Worm (Caenorhabditis elegans) whole organism, L4 larva: ENCODE measurements around the gene pdzd-8.

Experiments
- F26F4.8 ChIP-seq: fragments of 200-800 bp; sonication (Bioruptor generic); conservative IDR thresholded peaks from 2 replicates; pipeline ENCODE4 v1.3.6; 2022; ENCODE audit warnings: missing genetic modification characterization, missing compliant biosample characterization
- F44E2.7 ChIP-seq: fragments of 200-800 bp; sonication (Bioruptor generic); IDR thresholded peaks from 2 replicates; pipeline ENCODE4 v2.1.2; 2022; ENCODE audit warnings: missing genetic modification characterization, missing compliant biosample characterization
- F49E8.2 ChIP-seq: sonication (generic microtip); optimal IDR thresholded peaks from 2 replicates; lab custom pipeline; 2016; ENCODE audit warnings: missing compliant biosample characterization, mild to moderate bottlenecking, missing genetic modification characterization, borderline replicate concordance
- T20F7.1 ChIP-seq: fragments of 200-800 bp; sonication (Bioruptor generic); optimal IDR thresholded peaks from 2 replicates; lab custom pipeline; 2018; ENCODE audit warnings: mild to moderate bottlenecking, missing genetic modification characterization, missing compliant biosample characterization
- Y48G9A.11 ChIP-seq: fragments of 200-800 bp; sonication (Bioruptor generic); IDR thresholded peaks from 2 replicates; pipeline ENCODE4 v1.3.6; 2022; ENCODE audit warnings: missing genetic modification reagents, missing genetic modification characterization, missing compliant biosample characterization
- ZK337.2 ChIP-seq: fragments of 200-800 bp; sonication (Bioruptor generic); IDR thresholded peaks from 2 replicates; pipeline ENCODE4 v1.3.6; 2022; ENCODE audit warnings: missing genetic modification reagents, missing genetic modification characterization, missing compliant biosample characterization
- aha-1 ChIP-seq: fragments of 150-350 bp; peaks from one replicate; lab custom pipeline; 2014; ENCODE audit warnings: missing biosample characterization, missing genetic modification characterization
- aly-2 ChIP-seq: sonication (generic microtip); optimal IDR thresholded peaks from 2 replicates; lab custom pipeline; 2018; ENCODE audit warnings: missing biosample characterization, missing genetic modification characterization
- attf-4 ChIP-seq: sonication (generic microtip); optimal IDR thresholded peaks from 3 replicates; lab custom pipeline; 2017; ENCODE audit warnings: missing biosample characterization, missing genetic modification characterization
- ceh-20 ChIP-seq: fragments of 200-800 bp; sonication (Bioruptor generic); IDR thresholded peaks from 2 replicates; pipeline ENCODE4 v1.3.6; 2022; ENCODE audit warnings: missing genetic modification reagents, missing genetic modification characterization, missing compliant biosample characterization
- ceh-82 ChIP-seq: sonication (generic microtip); optimal IDR thresholded peaks from 2 replicates; lab custom pipeline; 2017; ENCODE audit warnings: missing biosample characterization, missing genetic modification characterization
- ces-1 ChIP-seq: fragments of 150-350 bp; sonication (generic microtip); optimal IDR thresholded peaks from 4 replicates; lab custom pipeline; 2014; ENCODE audit warnings: missing biosample characterization, missing genetic modification reagents, missing genetic modification characterization
- ctbp-1 ChIP-seq: fragments of 200-800 bp; sonication (Bioruptor generic); IDR thresholded peaks from 2 replicates; pipeline ENCODE4 v1.3.6; 2022; ENCODE audit warnings: missing genetic modification reagents, missing genetic modification characterization, missing compliant biosample characterization
- daf-8 ChIP-seq: fragments of 200-800 bp; sonication (Bioruptor generic); IDR thresholded peaks from 2 replicates; pipeline ENCODE4 v1.3.6; 2022; ENCODE audit warnings: missing genetic modification characterization, missing compliant biosample characterization
- dmd-6 ChIP-seq: fragments of 200-800 bp; sonication (Bioruptor generic); IDR thresholded peaks from 2 replicates; pipeline ENCODE4 v1.3.6; 2022; ENCODE audit warnings: missing genetic modification reagents, missing genetic modification characterization, missing compliant biosample characterization
- dmd-8 ChIP-seq: fragments of 200-800 bp; sonication (Bioruptor generic); IDR thresholded peaks from 2 replicates; pipeline ENCODE4 v1.3.6; 2022; ENCODE audit warnings: missing genetic modification characterization, missing compliant biosample characterization
- duxl-1 ChIP-seq: sonication (generic microtip); optimal IDR thresholded peaks from 2 replicates; lab custom pipeline; 2016; ENCODE audit warnings: mild to moderate bottlenecking, missing genetic modification characterization, moderate library complexity, missing compliant biosample characterization; ENCODE audit not compliant: poor library complexity
- dve-1 ChIP-seq: sonication (generic microtip); optimal IDR thresholded peaks from 2 replicates; lab custom pipeline; 2017; ENCODE audit warnings: antibody characterized with exemption, mild to moderate bottlenecking, missing genetic modification characterization, missing compliant biosample characterization; ENCODE audit not compliant: insufficient read depth
- hif-1 ChIP-seq, 2 experiments: sonication (generic microtip); optimal IDR thresholded peaks; 2 replicates each; lab custom pipeline; 2016 to 2017; ENCODE audit warnings: missing compliant biosample characterization in 2 of 2, missing genetic modification characterization in 2 of 2, missing genetic modification reagents in 2 of 2, missing genotype in 2 of 2, mild to moderate bottlenecking in 1 of 2
- lin-1 ChIP-seq: fragments of 200-800 bp; sonication (Bioruptor generic); IDR thresholded peaks from 2 replicates; pipeline ENCODE4 v1.3.6; 2022; ENCODE audit warnings: missing genetic modification reagents, missing genetic modification characterization, missing compliant biosample characterization
- lin-39 ChIP-seq: fragments of 150-350 bp; optimal IDR thresholded peaks from 2 replicates; lab custom pipeline; 2014; ENCODE audit warnings: missing biosample characterization, missing genetic modification reagents, missing genetic modification characterization
- lir-3 ChIP-seq: sonication (generic microtip); optimal IDR thresholded peaks from 2 replicates; lab custom pipeline; 2016; ENCODE audit warnings: mild to moderate bottlenecking, missing genetic modification characterization, missing compliant biosample characterization
- lsy-2 ChIP-seq, 2 experiments: fragments of 150-350 bp in 1 of 2; sonication (generic microtip) in 1 of 2; optimal IDR thresholded peaks; 2 replicates each; lab custom pipeline; 2014 to 2017; ENCODE audit warnings: missing biosample characterization in 2 of 2, missing genetic modification characterization in 2 of 2
- madf-5 ChIP-seq, 2 experiments: fragments of 200-800 bp; sonication (Bioruptor generic); IDR thresholded peaks; 2 replicates each; pipeline ENCODE4 v1.3.6; 2022; ENCODE audit warnings: missing compliant biosample characterization in 2 of 2, missing genetic modification characterization in 2 of 2
- madf-9 ChIP-seq: fragments of 200-800 bp; sonication (Bioruptor generic); conservative IDR thresholded peaks from 2 replicates; pipeline ENCODE4 v1.3.6; 2022; ENCODE audit warnings: missing genetic modification reagents, missing genetic modification characterization, missing compliant biosample characterization
- mdl-1 ChIP-seq, 2 experiments: fragments of 150-350 bp in 1 of 2; sonication (generic microtip) in 1 of 2; optimal IDR thresholded peaks; 2 replicates each; lab custom pipeline; 2014 to 2017; ENCODE audit warnings: missing biosample characterization in 2 of 2, missing genetic modification characterization in 2 of 2
- mep-1 ChIP-seq: fragments of 150-350 bp; sonication (generic microtip); optimal IDR thresholded peaks from 3 replicates; lab custom pipeline; 2014; ENCODE audit warnings: missing biosample characterization, missing genetic modification characterization
- mxl-2 ChIP-seq: fragments of 200-800 bp; sonication (Bioruptor generic); conservative IDR thresholded peaks from 2 replicates; pipeline ENCODE4 v1.3.6; 2022; ENCODE audit warnings: missing genetic modification reagents, missing genetic modification characterization, missing compliant biosample characterization
- mxl-3 ChIP-seq: fragments of 200-800 bp; sonication (Bioruptor generic); optimal IDR thresholded peaks from 2 replicates; lab custom pipeline; 2018; ENCODE audit warnings: mild to moderate bottlenecking, missing genetic modification characterization, missing compliant biosample characterization
- nhr-102 ChIP-seq: sonication (generic microtip); optimal IDR thresholded peaks from 2 replicates; lab custom pipeline; 2016; ENCODE audit warnings: mild to moderate bottlenecking, missing genetic modification characterization, moderate library complexity, missing compliant biosample characterization
- nhr-111 ChIP-seq: fragments of 200-800 bp; sonication (Bioruptor generic); optimal IDR thresholded peaks from 2 replicates; lab custom pipeline; 2018; ENCODE audit warnings: mild to moderate bottlenecking, missing genetic modification characterization, missing compliant biosample characterization
- nhr-25 ChIP-seq: sonication (generic microtip); optimal IDR thresholded peaks from 2 replicates; lab custom pipeline; 2017; ENCODE audit warnings: missing genetic modification characterization, mild to moderate bottlenecking, missing compliant biosample characterization, antibody characterized with exemption, moderate library complexity, borderline replicate concordance; ENCODE audit not compliant: insufficient read depth
- nhr-28 ChIP-seq: fragments of 150-350 bp; optimal IDR thresholded peaks from 2 replicates; lab custom pipeline; 2014; ENCODE audit warnings: missing biosample characterization, missing genetic modification characterization
- nhr-48 ChIP-seq: sonication (generic microtip); optimal IDR thresholded peaks from 2 replicates; lab custom pipeline; 2016; ENCODE audit warnings: mild to moderate bottlenecking, missing genetic modification characterization, missing compliant biosample characterization
- php-3 ChIP-seq: fragments of 200-800 bp; sonication (Bioruptor generic); IDR thresholded peaks from 2 replicates; pipeline ENCODE4 v1.3.6; 2022; ENCODE audit warnings: missing genetic modification reagents, missing genetic modification characterization, missing compliant biosample characterization
- rbr-2 ChIP-seq: sonication (generic microtip); optimal IDR thresholded peaks from 2 replicates; lab custom pipeline; 2016; ENCODE audit warnings: missing genotype, missing genetic modification characterization, missing compliant biosample characterization
- sdz-12 ChIP-seq: fragments of 200-800 bp; sonication (Bioruptor generic); optimal IDR thresholded peaks from 2 replicates; lab custom pipeline; 2018; ENCODE audit warnings: mild to moderate bottlenecking, missing genetic modification characterization, missing compliant biosample characterization
- skn-1 ChIP-seq: fragments of 150-350 bp; optimal IDR thresholded peaks from 2 replicates; lab custom pipeline; 2014; ENCODE audit warnings: missing biosample characterization, missing genetic modification characterization
- snpc-4 ChIP-seq: fragments of 150-350 bp; optimal IDR thresholded peaks from 2 replicates; lab custom pipeline; 2014; ENCODE audit warnings: missing biosample characterization, missing genetic modification characterization
- unc-130 ChIP-seq: sonication (generic microtip); optimal IDR thresholded peaks from 2 replicates; lab custom pipeline; 2016; ENCODE audit warnings: missing genetic modification reagents, missing genetic modification characterization, missing compliant biosample characterization
- zfp-2 ChIP-seq: sonication (generic microtip); optimal IDR thresholded peaks from 2 replicates; lab custom pipeline; 2016; ENCODE audit warnings: mild to moderate bottlenecking, missing genetic modification characterization, missing compliant biosample characterization
- zip-11 ChIP-seq: fragments of 200-800 bp; sonication (Bioruptor generic); IDR thresholded peaks from 2 replicates; pipeline ENCODE4 v1.3.6; 2022; ENCODE audit warnings: missing genetic modification characterization, missing compliant biosample characterization
- zip-2 ChIP-seq: fragments of 150-350 bp; optimal IDR thresholded peaks from 2 replicates; lab custom pipeline; 2014; ENCODE audit warnings: missing biosample characterization, missing genetic modification characterization
- ztf-7 ChIP-seq: fragments of 150-350 bp; optimal IDR thresholded peaks from 2 replicates; lab custom pipeline; 2014; ENCODE audit warnings: missing biosample characterization, missing genetic modification characterization

The pdzd-8 gene

ce11 chrIV:8965883-8966282 is 9.4 kb upstream of the pdzd-8 start, which contains the start of gene C53B4.2:
Gene C53B4.2 (plus strand): TSS chrIV:8966183.
- TF ChIP-seq lin-1 (GFP tag; lab: Robert Waterston, UW) (no peak), ZK337.2 (GFP tag; lab: Robert Waterston, UW) (no peak), zip-11 (GFP tag; lab: Robert Waterston, UW) (no peak), lin-39 (tag; lab: Kevin White, UChicago) (no peak), unc-130 (GFP tag; lab: Kevin White, UChicago) (no peak), skn-1 (tag; lab: Kevin White, UChicago) (no peak)
- TF ChIP-seq, all 104 proteins: peak for 0

- TF ChIP-seq sdz-12 (GFP tag; lab: Kevin White, UChicago) (no peak), aha-1 (tag; lab: Kevin White, UChicago) (peak; percentile 8)
Measured at ce11 chrIV:8967990-8968389, 7.3 kb upstream of the pdzd-8 start, which contains the start of gene suex-2. Gene suex-2 (plus strand): TSS chrIV:8968290.

ce11 chrIV:8973249-8973958 is 1.9 kb upstream of the pdzd-8 start, which contains the start of gene C53B4.3:
Gene C53B4.3 (minus strand): TSS chrIV:8973712.
- TF ChIP-seq F44E2.7 (GFP tag; lab: Robert Waterston, UW) (no peak), dve-1 (tag; lab: Kevin White, UChicago) (peak; percentile 23), dmd-8 (GFP tag; lab: Robert Waterston, UW) (no peak), mep-1 (peak; percentile 49), F26F4.8 (no peak), ztf-7 (tag; lab: Kevin White, UChicago) (peak; percentile 29), php-3 (GFP tag; lab: Robert Waterston, UW) (no peak), ceh-82 (tag; lab: Kevin White, UChicago) (no peak), nhr-102 (tag; lab: Kevin White, UChicago) (peak; percentile 40), daf-8 (GFP tag; lab: Robert Waterston, UW) (no peak), nhr-111 (GFP tag; lab: Kevin White, UChicago) (no peak), aly-2 (tag; lab: Kevin White, UChicago) (no peak), ctbp-1 (GFP tag; lab: Robert Waterston, UW) (0 out of 2 replicates have a peak, but pooled peaks have one; percentile 38), aha-1 (tag; lab: Kevin White, UChicago) (peak; percentile 87), ZK337.2 (GFP tag; lab: Robert Waterston, UW) (peak; percentile 90), lsy-2 (tag; optimal IDR thresholded peaks at IDR 0.05; lab: Kevin White, UChicago) (peak in 1 of 2 experiments; percentile 79), unc-130 (GFP tag; lab: Kevin White, UChicago) (peak; percentile 85), nhr-25 (tag; lab: Kevin White, UChicago) (peak; percentile 64), nhr-28 (tag; lab: Kevin White, UChicago) (peak; percentile 75), rbr-2 (peak; percentile 59), duxl-1 (tag; lab: Kevin White, UChicago) (peak; percentile 57), T20F7.1 (GFP tag; lab: Kevin White, UChicago) (peak; percentile 56), madf-9 (GFP tag; lab: Robert Waterston, UW) (0 out of 2 replicates have a peak, but pooled peaks have one; percentile 42), lir-3 (no peak), attf-4 (tag; lab: Kevin White, UChicago) (no peak), zfp-2 (tag; lab: Kevin White, UChicago) (no peak), dmd-6 (GFP tag; lab: Robert Waterston, UW) (peak; percentile 64), mxl-3 (GFP tag; lab: Kevin White, UChicago) (peak; percentile 14), snpc-4 (tag; lab: Kevin White, UChicago) (no peak), Y48G9A.11 (GFP tag; lab: Robert Waterston, UW) (peak; percentile 78), F49E8.2 (peak; percentile 46), mxl-2 (no peak), hif-1 (tag; optimal IDR thresholded peaks at IDR 0.05; lab: Kevin White, UChicago) (peak in 1 of 2 experiments; percentile 77), mdl-1 (tag; optimal IDR thresholded peaks at IDR 0.05; lab: Kevin White, UChicago) (peak in 1 of 2 experiments; percentile 32), ceh-20 (GFP tag; lab: Robert Waterston, UW) (no peak; the same call in 1 of the 2 replicates), madf-5 (GFP tag; IDR thresholded peaks at IDR 0.05; lab: Robert Waterston, UW) (no peak), nhr-48 (tag; lab: Kevin White, UChicago) (peak; percentile 49), zip-2 (no peak), ces-1 (no peak)
